Fruit fly (Drosophila melanogaster) S2 (cell line): ENCODE results near the gene CG5510.

Experiments used
- CG8478 ChIP-seq: fragments of >200 bp; optimal IDR thresholded peaks from 2 replicates; lab custom pipeline; 2018
- CTCF ChIP-seq, 2 experiments: fragments of >200 bp; optimal IDR thresholded peaks; 2 replicates each; lab custom pipeline; 2018

dm6 chr3R:24172379-24172778, 3.0 kb upstream of the CG5510 start, which contains the start of gene CG13606:
- no peak for TF ChIP-seq CTCF (optimal IDR thresholded peaks at IDR 0.05; lab: Kevin White, UChicago)
- TF ChIP-seq CG8478 (lab: Kevin White, UChicago) = no peak
